Fruit fly (Drosophila melanogaster): ENCODE measurements around the gene mura.

The mura gene

DNA sequence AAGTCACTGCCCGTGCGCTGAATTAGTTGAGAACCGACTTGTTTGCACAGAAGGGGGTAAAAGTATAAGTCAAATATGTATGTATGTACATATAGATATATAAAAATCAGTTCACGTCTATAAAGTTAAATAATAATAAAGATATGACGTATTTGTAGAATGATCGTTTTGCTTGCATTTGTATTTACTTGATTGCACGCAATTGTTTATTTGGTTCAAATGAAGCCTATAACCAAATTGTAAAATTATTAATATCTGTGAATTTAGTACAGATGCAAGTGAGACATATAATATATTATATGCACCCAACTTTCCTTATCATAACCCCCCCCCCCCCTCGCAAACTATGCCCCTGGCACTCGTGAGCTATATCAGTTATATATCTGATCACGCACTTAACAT is 49.0 kb upstream of the mura start (continued):
- TF ChIP-seq Sox102F (GFP tag; optimal IDR thresholded peaks at IDR 0.05), result peak; percentile 27
- peak; percentile 52 for TF ChIP-seq achi (GFP tag; optimal IDR thresholded peaks at IDR 0.05)
- TF ChIP-seq CG8632 (GFP tag; optimal IDR thresholded peaks at IDR 0.05), result peak; percentile 44
- TF ChIP-seq CG9139 (GFP tag; optimal IDR thresholded peaks at IDR 0.05), result peak; percentile 51
- peak; percentile 46 for TF ChIP-seq CG10669 (GFP tag; optimal IDR thresholded peaks at IDR 0.05)
- TF ChIP-seq Hr39 (GFP tag; optimal IDR thresholded peaks at IDR 0.05), result no peak
- TF ChIP-seq CG6854 (GFP tag; optimal IDR thresholded peaks at IDR 0.05), result no peak
- peak; percentile 47 for TF ChIP-seq net (GFP tag; optimal IDR thresholded peaks at IDR 0.05)
- no peak for TF ChIP-seq dac (GFP tag; optimal IDR thresholded peaks at IDR 0.05)
- TF ChIP-seq Gug (GFP tag; IDR thresholded peaks at IDR 0.05), result no peak
- TF ChIP-seq fd85E (GFP tag; optimal IDR thresholded peaks at IDR 0.05), result no peak
- TF ChIP-seq CG15336 (GFP tag; IDR thresholded peaks at IDR 0.05), result no peak
- no peak for TF ChIP-seq Eip75B (GFP tag; optimal IDR thresholded peaks at IDR 0.05)
- peak; percentile 72 for TF ChIP-seq svp (GFP tag)
- peak; percentile 41 for TF ChIP-seq CG10631 (GFP tag; optimal IDR thresholded peaks at IDR 0.05)
- TF ChIP-seq CG8119 (GFP tag; IDR thresholded peaks at IDR 0.05), result no peak
- TF ChIP-seq cyc (GFP tag; optimal IDR thresholded peaks at IDR 0.05), result no peak

- peak; percentile 81 for TF ChIP-seq CG11762 (GFP tag; optimal IDR thresholded peaks at IDR 0.05; ENCODE audit: insufficient read depth)
- peak; percentile 83 for TF ChIP-seq Eip75B (GFP tag; optimal IDR thresholded peaks at IDR 0.05)
- TF ChIP-seq acj6 (GFP tag; optimal IDR thresholded peaks at IDR 0.05), result peak; percentile 87
- TF ChIP-seq fkh (GFP tag; optimal IDR thresholded peaks at IDR 0.05), result no peak
- peak; percentile 95 for TF ChIP-seq CG8119 (GFP tag; IDR thresholded peaks at IDR 0.05)
- TF ChIP-seq net (GFP tag; optimal IDR thresholded peaks at IDR 0.05), result peak; percentile 85
- TF ChIP-seq fd59A (GFP tag; optimal IDR thresholded peaks at IDR 0.05), result peak; percentile 54
- peak; percentile 84 for TF ChIP-seq achi (GFP tag; optimal IDR thresholded peaks at IDR 0.05)
- TF ChIP-seq dsx (GFP tag; optimal IDR thresholded peaks at IDR 0.05; ENCODE audit: poor library complexity, severe bottlenecking), result no peak
- peak; percentile 72 for TF ChIP-seq Met (GFP tag; optimal IDR thresholded peaks at IDR 0.05)
- peak; percentile 88 for TF ChIP-seq OdsH (GFP tag; optimal IDR thresholded peaks at IDR 0.05)
- no peak for TF ChIP-seq svp (GFP tag)
- peak; percentile 73 for TF ChIP-seq Sox102F (GFP tag; optimal IDR thresholded peaks at IDR 0.05)
- peak; percentile 98 for TF ChIP-seq Hr4 (GFP tag; optimal IDR thresholded peaks at IDR 0.05)
- TF ChIP-seq ss (GFP tag; optimal IDR thresholded peaks at IDR 0.05), result peak in 1 of 2 experiments; percentile 31
- TF ChIP-seq CG32006 (GFP tag; optimal IDR thresholded peaks at IDR 0.05), result peak; percentile 96
- peak; percentile 77 for TF ChIP-seq cyc (GFP tag; optimal IDR thresholded peaks at IDR 0.05)
- peak; percentile 59 for TF ChIP-seq CG10669 (GFP tag; optimal IDR thresholded peaks at IDR 0.05)
- TF ChIP-seq CG3032 (tag; optimal IDR thresholded peaks at IDR 0.05), result peak; percentile 62
- TF ChIP-seq Sox14 (GFP tag; optimal IDR thresholded peaks at IDR 0.05), result peak; percentile 82
- peak; percentile 86 for TF ChIP-seq CG6163 (GFP tag; IDR thresholded peaks at IDR 0.05)
- peak; percentile 61 for TF ChIP-seq CG8319 (GFP tag; optimal IDR thresholded peaks at IDR 0.05)
- TF ChIP-seq CG6792 (GFP tag; optimal IDR thresholded peaks at IDR 0.05), result peak; percentile 81
- peak; percentile 41 for TF ChIP-seq CG16779 (tag; optimal IDR thresholded peaks at IDR 0.05)
- TF ChIP-seq CG10631 (GFP tag; optimal IDR thresholded peaks at IDR 0.05), result peak; percentile 76
- TF ChIP-seq Sox15 (GFP tag; optimal IDR thresholded peaks at IDR 0.05), result peak; percentile 68
- peak; percentile 39 for TF ChIP-seq CG6854 (GFP tag; optimal IDR thresholded peaks at IDR 0.05)
- TF ChIP-seq CG1621 (tag; optimal IDR thresholded peaks at IDR 0.05), result peak; percentile 52
- peak; percentile 54 for TF ChIP-seq vri (GFP tag; optimal IDR thresholded peaks at IDR 0.05)
- TF ChIP-seq CG4318 (GFP tag; optimal IDR thresholded peaks at IDR 0.05), result peak; percentile 90
- TF ChIP-seq Hr39 (GFP tag; optimal IDR thresholded peaks at IDR 0.05), result peak; percentile 83
- TF ChIP-seq Eip93F (GFP tag; optimal IDR thresholded peaks at IDR 0.05), result no peak
- peak; percentile 17 for TF ChIP-seq Blimp-1 (GFP tag; optimal IDR thresholded peaks at IDR 0.05)
- peak; percentile 73 for TF ChIP-seq CG34406 (GFP tag; optimal IDR thresholded peaks at IDR 0.05)
- TF ChIP-seq CG11294 (GFP tag; IDR thresholded peaks at IDR 0.05), result peak; percentile 64; the same call in 1 of the 2 replicates
- peak; percentile 32 for TF ChIP-seq fd85E (GFP tag; optimal IDR thresholded peaks at IDR 0.05)
- peak; percentile 6 for TF ChIP-seq Eip78C (GFP tag)
- peak; percentile 89 for TF ChIP-seq eg (GFP tag; IDR thresholded peaks at IDR 0.05)
- TF ChIP-seq CG11902 (GFP tag; optimal IDR thresholded peaks at IDR 0.05), result peak; percentile 68
- TF ChIP-seq salr (GFP tag; optimal IDR thresholded peaks at IDR 0.05), result peak; percentile 49 to 82
- TF ChIP-seq CG3919 (GFP tag; optimal IDR thresholded peaks at IDR 0.05), result peak; percentile 92
- TF ChIP-seq Smox (GFP tag; optimal IDR thresholded peaks at IDR 0.05), result no peak
- peak; percentile 67 for TF ChIP-seq Ets96B (tag; optimal IDR thresholded peaks at IDR 0.05)
These were observed 46.5 kb upstream of the mura start for dm6 chr3R:9598099-9598498.
